Worm (Caenorhabditis elegans) whole organism, L4 larva: ENCODE results near the gene F01D4.5.

ENCODE experiments used
- R02D3.7 ChIP-seq: fragments of 150-350 bp; sonication (generic microtip); optimal IDR thresholded peaks from 3 replicates; lab custom pipeline; 2014; ENCODE audit warnings: missing biosample characterization, missing genetic modification characterization
- Y75B8A.6 ChIP-seq: fragments of 200-800 bp; sonication (Bioruptor generic); IDR thresholded peaks from 2 replicates; pipeline ENCODE4 v1.3.6; 2022; ENCODE audit warnings: missing genetic modification reagents, missing genetic modification characterization, missing compliant biosample characterization
- aha-1 ChIP-seq: fragments of 150-350 bp; peaks from one replicate; lab custom pipeline; 2014; ENCODE audit warnings: missing biosample characterization, missing genetic modification characterization
- dpl-1 ChIP-seq: fragments of 150-350 bp; optimal IDR thresholded peaks from 2 replicates; lab custom pipeline; 2014; ENCODE audit warnings: missing biosample characterization, missing genetic modification reagents, missing genetic modification characterization
- mdl-1 ChIP-seq, 2 experiments: fragments of 150-350 bp in 1 of 2; sonication (generic microtip) in 1 of 2; optimal IDR thresholded peaks; 2 replicates each; lab custom pipeline; 2014 to 2017; ENCODE audit warnings: missing biosample characterization in 2 of 2, missing genetic modification characterization in 2 of 2
- mep-1 ChIP-seq: fragments of 150-350 bp; sonication (generic microtip); optimal IDR thresholded peaks from 3 replicates; lab custom pipeline; 2014; ENCODE audit warnings: missing biosample characterization, missing genetic modification characterization
- nhr-11 ChIP-seq: fragments of 150-350 bp; optimal IDR thresholded peaks from 2 replicates; lab custom pipeline; 2014; ENCODE audit warnings: missing biosample characterization, missing genetic modification characterization
- nhr-28 ChIP-seq: fragments of 150-350 bp; optimal IDR thresholded peaks from 2 replicates; lab custom pipeline; 2014; ENCODE audit warnings: missing biosample characterization, missing genetic modification characterization
- nhr-6 ChIP-seq: fragments of 150-350 bp; optimal IDR thresholded peaks from 2 replicates; lab custom pipeline; 2014; ENCODE audit warnings: missing biosample characterization, missing genetic modification characterization
- pha-4 ChIP-seq, 2 experiments: fragments of 150-350 bp in 1 of 2; fragments of 200-800 bp in 1 of 2; sonication (Bioruptor generic) in 1 of 2; IDR thresholded peaks in 1 of 2; optimal IDR thresholded peaks in 1 of 2; 2 replicates each; pipeline versions ENCODE4 v1.3.6 to Lab custom; 2014 to 2022; ENCODE audit warnings: missing genetic modification characterization in 2 of 2, missing genetic modification reagents in 2 of 2, missing biosample characterization in 1 of 2, missing compliant biosample characterization in 1 of 2
- rbr-2 ChIP-seq: sonication (generic microtip); optimal IDR thresholded peaks from 2 replicates; lab custom pipeline; 2016; ENCODE audit warnings: missing genotype, missing genetic modification characterization, missing compliant biosample characterization
- snpc-4 ChIP-seq: fragments of 150-350 bp; optimal IDR thresholded peaks from 2 replicates; lab custom pipeline; 2014; ENCODE audit warnings: missing biosample characterization, missing genetic modification characterization
- zip-2 ChIP-seq: fragments of 150-350 bp; optimal IDR thresholded peaks from 2 replicates; lab custom pipeline; 2014; ENCODE audit warnings: missing biosample characterization, missing genetic modification characterization

DNA sequence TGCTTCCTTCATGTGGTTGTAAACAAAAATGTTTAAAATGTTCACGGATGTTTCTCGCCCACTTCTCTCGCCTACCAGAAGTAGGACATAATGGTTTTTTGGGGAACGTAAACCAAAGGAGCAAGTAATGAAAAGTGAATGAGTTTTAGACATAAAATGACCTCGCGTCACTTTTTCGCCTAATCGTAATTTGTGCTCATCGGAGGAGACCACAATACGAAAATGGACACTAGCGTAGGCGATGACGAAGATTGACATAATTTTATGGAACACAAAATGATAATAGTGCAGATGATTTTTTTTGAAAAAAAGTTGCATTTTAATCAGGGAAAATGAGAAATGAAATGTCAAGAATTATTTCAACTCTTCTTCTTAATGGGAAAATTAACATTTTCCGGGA, 14.8 kb downstream of the F01D4.5 start:
- no peak for TF ChIP-seq R02D3.7
- TF ChIP-seq nhr-28: peak; percentile 47
- no peak for TF ChIP-seq nhr-6 (tag; lab: Kevin White, UChicago)
- no peak for TF ChIP-seq rbr-2 (tag; lab: Kevin White, UChicago)
- TF ChIP-seq zip-2 (tag; lab: Kevin White, UChicago): no peak
- TF ChIP-seq pha-4 (GFP tag; IDR thresholded peaks at IDR 0.05; lab: Robert Waterston, UW): no peak
- TF ChIP-seq pha-4 (tag; optimal IDR thresholded peaks at IDR 0.05; lab: Kevin White, UChicago): no peak
- no peak for TF ChIP-seq dpl-1
- no peak for TF ChIP-seq snpc-4 (tag; lab: Kevin White, UChicago)
- no peak for TF ChIP-seq mep-1
- TF ChIP-seq aha-1 (tag; lab: Kevin White, UChicago): no peak
- TF ChIP-seq mdl-1 (tag; optimal IDR thresholded peaks at IDR 0.05; lab: Kevin White, UChicago): no peak
- TF ChIP-seq Y75B8A.6 (GFP tag; lab: Robert Waterston, UW): no peak
- no peak for TF ChIP-seq nhr-11 (tag; lab: Kevin White, UChicago)
